Fruit fly (Drosophila melanogaster) whole organism, prepupa: ENCODE data around the gene gNacalpha.

Experiments
- CG10669 ChIP-seq: fragments of 200-800 bp; sonication (Bioruptor generic); optimal IDR thresholded peaks from 3 replicates; lab custom pipeline; 2018; ENCODE audit warnings: missing biosample characterization, mild to moderate bottlenecking, missing genetic modification characterization, moderate library complexity
- CG11294 ChIP-seq: fragments of 200-800 bp; sonication (Bioruptor generic); IDR thresholded peaks from 2 replicates; pipeline ENCODE4 v1.3.6; 2022; ENCODE audit warnings: missing biosample characterization, missing genetic modification characterization
- CG11902 ChIP-seq: fragments of 200-800 bp; sonication (Bioruptor generic); optimal IDR thresholded peaks from 3 replicates; lab custom pipeline; 2016; ENCODE audit warnings: missing biosample characterization, missing genetic modification characterization
- CG15336 ChIP-seq: fragments of 200-800 bp; sonication (Bioruptor generic); IDR thresholded peaks from 2 replicates; pipeline ENCODE4 v1.3.6; 2022; ENCODE audit warnings: missing biosample characterization, missing genetic modification characterization
- CG1621 ChIP-seq: fragments of 200-800 bp; sonication (Bioruptor generic); optimal IDR thresholded peaks from 3 replicates; lab custom pipeline; 2018; ENCODE audit warnings: missing biosample characterization, mild to moderate bottlenecking, missing genetic modification characterization
- CG3032 ChIP-seq: fragments of 200-800 bp; optimal IDR thresholded peaks from 2 replicates; lab custom pipeline; 2019; ENCODE audit warnings: missing biosample characterization, mild to moderate bottlenecking, missing genetic modification characterization, moderate library complexity
- CG34406 ChIP-seq: fragments of 200-800 bp; sonication (Bioruptor generic); optimal IDR thresholded peaks from 3 replicates; lab custom pipeline; 2016; ENCODE audit warnings: missing biosample characterization, missing genetic modification characterization
- CG3919 ChIP-seq: fragments of 200-800 bp; sonication (Bioruptor generic); optimal IDR thresholded peaks from 3 replicates; lab custom pipeline; 2016; ENCODE audit warnings: missing biosample characterization, missing genetic modification characterization
- CG4318 ChIP-seq: fragments of 200-800 bp; sonication (Bioruptor generic); optimal IDR thresholded peaks from 3 replicates; lab custom pipeline; 2017; ENCODE audit warnings: missing biosample characterization, mild to moderate bottlenecking, missing genetic modification characterization
- CG6163 ChIP-seq: fragments of 200-800 bp; sonication (Bioruptor generic); IDR thresholded peaks from 3 replicates; pipeline ENCODE4 v1.3.6; 2022; ENCODE audit warnings: missing biosample characterization, missing genetic modification characterization
- CG6854 ChIP-seq: fragments of 200-800 bp; sonication (Bioruptor generic); optimal IDR thresholded peaks from 2 replicates; lab custom pipeline; 2017; ENCODE audit warnings: missing biosample characterization, mild to moderate bottlenecking, missing genetic modification characterization
- CG7368 ChIP-seq: fragments of 200-800 bp; sonication (Bioruptor generic); optimal IDR thresholded peaks from 3 replicates; lab custom pipeline; 2016; ENCODE audit warnings: missing biosample characterization, missing genetic modification characterization
- CG8119 ChIP-seq: fragments of 200-800 bp; sonication (Bioruptor generic); IDR thresholded peaks from 3 replicates; pipeline ENCODE4 v1.3.6; 2022; ENCODE audit warnings: missing biosample characterization, missing genetic modification characterization
- CG8319 ChIP-seq: fragments of 200-800 bp; sonication (Bioruptor generic); optimal IDR thresholded peaks from 3 replicates; lab custom pipeline; 2016; ENCODE audit warnings: missing biosample characterization, missing genetic modification characterization
- CG8632 ChIP-seq: fragments of 200-800 bp; sonication (Bioruptor generic); optimal IDR thresholded peaks from 3 replicates; lab custom pipeline; 2016; ENCODE audit warnings: missing biosample characterization, missing genetic modification characterization
- CG9139 ChIP-seq: fragments of 200-800 bp; sonication (Bioruptor generic); optimal IDR thresholded peaks from 3 replicates; lab custom pipeline; 2017; ENCODE audit warnings: missing biosample characterization, mild to moderate bottlenecking, missing genetic modification characterization
- Eip78C ChIP-seq: fragments of 200-800 bp; sonication (Bioruptor generic); peaks from one replicate; lab custom pipeline; 2016; ENCODE audit warnings: missing biosample characterization, missing genetic modification characterization
- Ets21C ChIP-seq: fragments of 200-800 bp; sonication (Bioruptor generic); optimal IDR thresholded peaks from 3 replicates; lab custom pipeline; 2016; ENCODE audit warnings: missing biosample characterization, missing genetic modification characterization
- Ets96B ChIP-seq: fragments of 200-800 bp; optimal IDR thresholded peaks from 2 replicates; lab custom pipeline; 2019; ENCODE audit warnings: missing biosample characterization, mild to moderate bottlenecking, missing genetic modification characterization, moderate library complexity
- Gug ChIP-seq: fragments of 200-800 bp; sonication (Bioruptor generic); IDR thresholded peaks from 2 replicates; pipeline ENCODE4 v1.3.6; 2022; ENCODE audit warnings: missing biosample characterization, missing genetic modification characterization
- Hr38 ChIP-seq: sonication (Bioruptor generic); optimal IDR thresholded peaks from 2 replicates; lab custom pipeline; 2016; ENCODE audit warnings: missing biosample characterization, missing genetic modification characterization
- Lpt ChIP-seq: fragments of 200-800 bp; sonication (Bioruptor generic); optimal IDR thresholded peaks from 3 replicates; lab custom pipeline; 2016; ENCODE audit warnings: missing biosample characterization, missing genetic modification characterization
- Met ChIP-seq: fragments of 200-800 bp; sonication (Bioruptor generic); optimal IDR thresholded peaks from 3 replicates; lab custom pipeline; 2016; ENCODE audit warnings: missing biosample characterization, missing genetic modification characterization
- Smox ChIP-seq: fragments of 200-800 bp; sonication (Bioruptor generic); optimal IDR thresholded peaks from 3 replicates; lab custom pipeline; 2016; ENCODE audit warnings: missing biosample characterization, missing genetic modification characterization
- Sox14 ChIP-seq: fragments of 200-800 bp; sonication (Bioruptor generic); optimal IDR thresholded peaks from 3 replicates; lab custom pipeline; 2016; ENCODE audit warnings: missing biosample characterization, missing genetic modification characterization
- Sox15 ChIP-seq: fragments of 200-800 bp; sonication (Bioruptor generic); optimal IDR thresholded peaks from 3 replicates; lab custom pipeline; 2016; ENCODE audit warnings: missing biosample characterization, missing genetic modification characterization
- dac ChIP-seq: fragments of 200-800 bp; sonication (Bioruptor generic); optimal IDR thresholded peaks from 2 replicates; lab custom pipeline; 2017; ENCODE audit warnings: missing biosample characterization, mild to moderate bottlenecking, missing genetic modification characterization
- dsx ChIP-seq: fragments of 200-800 bp; optimal IDR thresholded peaks from 3 replicates; lab custom pipeline; 2019; ENCODE audit warnings: missing biosample characterization, mild to moderate bottlenecking, missing genetic modification characterization, moderate library complexity; ENCODE audit not compliant: poor library complexity, severe bottlenecking
- eg ChIP-seq: fragments of 200-800 bp; sonication (Bioruptor generic); IDR thresholded peaks from 3 replicates; pipeline ENCODE4 v1.3.6; 2022; ENCODE audit warnings: missing biosample characterization, missing genetic modification characterization
- fd85E ChIP-seq: fragments of 200-800 bp; sonication (Bioruptor generic); optimal IDR thresholded peaks from 3 replicates; lab custom pipeline; 2016; ENCODE audit warnings: missing biosample characterization, missing genetic modification characterization
- lz ChIP-seq: fragments of 200-800 bp; sonication (Bioruptor generic); optimal IDR thresholded peaks from 3 replicates; lab custom pipeline; 2016; ENCODE audit warnings: missing biosample characterization, missing genetic modification characterization
- net ChIP-seq: fragments of 200-800 bp; sonication (Bioruptor generic); optimal IDR thresholded peaks from 3 replicates; lab custom pipeline; 2016; ENCODE audit warnings: missing biosample characterization, missing genetic modification characterization
- pdm3 ChIP-seq: fragments of 200-800 bp; sonication (Bioruptor generic); optimal IDR thresholded peaks from 3 replicates; lab custom pipeline; 2016; ENCODE audit warnings: missing biosample characterization, missing genetic modification characterization
- salr ChIP-seq, 2 experiments: fragments of 200-800 bp; sonication (Bioruptor generic); optimal IDR thresholded peaks; 3 replicates each; lab custom pipeline; 2016 to 2018; ENCODE audit warnings: missing biosample characterization in 2 of 2, missing genetic modification characterization in 2 of 2, mild to moderate bottlenecking in 1 of 2
- ss ChIP-seq, 2 experiments: fragments of 200-800 bp; sonication (Bioruptor generic); optimal IDR thresholded peaks; 2 replicates in 1 of 2; 3 replicates in 1 of 2; lab custom pipeline; 2017 to 2018; ENCODE audit warnings: mild to moderate bottlenecking in 2 of 2, missing biosample characterization in 2 of 2, missing genetic modification characterization in 2 of 2, moderate library complexity in 1 of 2
- topi ChIP-seq: fragments of 200-800 bp; sonication (Bioruptor generic); optimal IDR thresholded peaks from 3 replicates; lab custom pipeline; 2016; ENCODE audit warnings: missing biosample characterization, missing genetic modification characterization
- vri ChIP-seq: fragments of 200-800 bp; sonication (Bioruptor generic); optimal IDR thresholded peaks from 3 replicates; lab custom pipeline; 2016; ENCODE audit warnings: missing biosample characterization, mild to moderate bottlenecking, missing genetic modification characterization

Gene gNacalpha

dm6 chr2L:1062473-1063363, 25.7 kb downstream of the gNacalpha start (continued):
- TF ChIP-seq CG11294 = no peak
- TF ChIP-seq CG4318 (GFP tag; lab: Kevin White, UChicago) = no peak
- TF ChIP-seq topi = peak; percentile 81
- peak; percentile 85 for TF ChIP-seq CG3032 (tag; lab: Kevin White, UChicago)
- peak; percentile 61 for TF ChIP-seq pdm3 (GFP tag; lab: Kevin White, UChicago)
- 0 out of 3 replicates have a peak, but pooled peaks have one; percentile 30 for TF ChIP-seq eg (GFP tag; lab: Robert Waterston, UW)
- no peak for TF ChIP-seq Hr38
- peak; percentile 50 for TF ChIP-seq CG8319 (GFP tag; lab: Kevin White, UChicago)
- TF ChIP-seq ss (GFP tag; optimal IDR thresholded peaks at IDR 0.05; lab: Kevin White, UChicago) = peak; percentile 63 to 75
- TF ChIP-seq CG7368 (GFP tag; lab: Kevin White, UChicago) = peak; percentile 43
- TF ChIP-seq Met = peak; percentile 82
- peak; percentile 33 for TF ChIP-seq CG9139
- peak; percentile 57 for TF ChIP-seq Sox15
- peak; percentile 74 for TF ChIP-seq Smox
- no peak for TF ChIP-seq CG8119 (GFP tag; lab: Robert Waterston, UW)
- peak; percentile 57 for TF ChIP-seq CG6854 (GFP tag; lab: Kevin White, UChicago)
- TF ChIP-seq Gug (GFP tag; lab: Robert Waterston, UW) = no peak
- TF ChIP-seq dac = peak; percentile 8
- peak; percentile 3 to 49 for TF ChIP-seq salr (GFP tag; optimal IDR thresholded peaks at IDR 0.05; lab: Kevin White, UChicago)
- TF ChIP-seq Eip78C (GFP tag; lab: Kevin White, UChicago) = peak; percentile 95
- TF ChIP-seq Lpt (GFP tag; lab: Kevin White, UChicago) = no peak
- peak; percentile 65 for TF ChIP-seq Ets21C (GFP tag; lab: Kevin White, UChicago)
- TF ChIP-seq CG8632 (GFP tag; lab: Kevin White, UChicago) = peak; percentile 63
- TF ChIP-seq vri (GFP tag; lab: Kevin White, UChicago) = peak; percentile 63
- TF ChIP-seq net (GFP tag; lab: Kevin White, UChicago) = peak; percentile 42
- peak; percentile 38; the same call in 2 of the 3 replicates for TF ChIP-seq CG6163 (GFP tag; lab: Robert Waterston, UW)
- peak; percentile 42 for TF ChIP-seq CG1621 (tag; lab: Kevin White, UChicago)
- TF ChIP-seq dsx (GFP tag; lab: Kevin White, UChicago) = peak; percentile 74
- TF ChIP-seq, all 60 proteins: peak for 51

- TF ChIP-seq CG11902 (GFP tag; lab: Kevin White, UChicago) (no peak), CG6854 (GFP tag; lab: Kevin White, UChicago) (no peak)
These were observed 26.6 kb downstream of the gNacalpha start for dm6 chr2L:1063695-1064094.

dm6 chr2L:1064544-1064943, 27.5 kb downstream of the gNacalpha start:
- TF ChIP-seq eg (GFP tag; lab: Robert Waterston, UW) (no peak), Lpt (GFP tag; lab: Kevin White, UChicago) (no peak), CG8632 (GFP tag; lab: Kevin White, UChicago) (no peak), Smox (no peak), Sox14 (GFP tag; lab: Kevin White, UChicago) (no peak), Ets96B (tag; lab: Kevin White, UChicago) (no peak), net (GFP tag; lab: Kevin White, UChicago) (no peak), Sox15 (no peak), CG9139 (no peak), CG8119 (GFP tag; lab: Robert Waterston, UW) (no peak), CG15336 (GFP tag; lab: Robert Waterston, UW) (no peak), CG34406 (GFP tag; lab: Kevin White, UChicago) (no peak), CG10669 (GFP tag; lab: Kevin White, UChicago) (no peak), fd85E (GFP tag; lab: Kevin White, UChicago) (no peak), dac (no peak), CG6854 (GFP tag; lab: Kevin White, UChicago) (no peak), Eip78C (GFP tag; lab: Kevin White, UChicago) (no peak), lz (GFP tag; lab: Kevin White, UChicago) (no peak), topi (no peak), CG3919 (GFP tag; lab: Kevin White, UChicago) (no peak)
